Fruit fly (Drosophila melanogaster): ENCODE data around the gene Ubc87F.

The Ubc87F gene

dm6 chr3R:13676137-13677086, 41.6 kb downstream of the Ubc87F start, which contains the start of the genes Lkb1 and CG9588 (continued):
- TF ChIP-seq CG17568 (GFP tag; optimal IDR thresholded peaks at IDR 0.05) (no peak), danr (GFP tag; IDR thresholded peaks at IDR 0.05) (no peak), Hr51 (GFP tag; optimal IDR thresholded peaks at IDR 0.05) (no peak), tx (GFP tag; optimal IDR thresholded peaks at IDR 0.05) (peak; percentile 1), CG11247 (GFP tag; IDR thresholded peaks at IDR 0.05) (peak; percentile 64; the same call in 1 of the 2 replicates), CG13296 (GFP tag; optimal IDR thresholded peaks at IDR 0.05) (no peak), tna (GFP tag; IDR thresholded peaks at IDR 0.05; ENCODE audit: partially characterized antibody) (no peak), Doc2 (GFP tag; IDR thresholded peaks at IDR 0.05) (no peak), CG12391 (tag; optimal IDR thresholded peaks at IDR 0.05) (peak; percentile 23), bab2 (GFP tag; optimal IDR thresholded peaks at IDR 0.05) (peak; percentile 55), Taf1 (GFP tag; IDR thresholded peaks at IDR 0.05) (peak; percentile 62; the same call in 1 of the 2 replicates), CG12155 (GFP tag; optimal IDR thresholded peaks at IDR 0.05) (peak; percentile 2), Awh (GFP tag; IDR thresholded peaks at IDR 0.05) (peak; percentile 85), bowl (GFP tag; IDR thresholded peaks at IDR 0.05) (0 out of 2 replicates have a peak, but pooled peaks have one; percentile 28), CG4854 (GFP tag; optimal IDR thresholded peaks at IDR 0.05) (no peak), CG2202 (tag; optimal IDR thresholded peaks at IDR 0.05) (no peak), mam (GFP tag; optimal IDR thresholded peaks at IDR 0.05) (peak; percentile 35), MTF-1 (GFP tag; optimal IDR thresholded peaks at IDR 0.05; ENCODE audit: borderline replicate concordance) (no peak), CG7556 (GFP tag; optimal IDR thresholded peaks at IDR 0.05) (peak; percentile 28), eve (GFP tag; optimal IDR thresholded peaks at IDR 0.05) (no peak), CG14050 (GFP tag; IDR thresholded peaks at IDR 0.05) (peak; percentile 57; the same call in 2 of the 3 replicates), btn (GFP tag; optimal IDR thresholded peaks at IDR 0.05) (no peak), peb (GFP tag; IDR thresholded peaks at IDR 0.05) (peak; percentile 66), cg (GFP tag; optimal IDR thresholded peaks at IDR 0.05) (no peak), CoRest (tag; optimal IDR thresholded peaks at IDR 0.05) (peak; percentile 27), Elba2 (GFP tag; optimal IDR thresholded peaks at IDR 0.05) (no peak), CG8944 (GFP tag; optimal IDR thresholded peaks at IDR 0.05) (peak; percentile 4), Aef1 (GFP tag; IDR thresholded peaks at IDR 0.05) (peak; percentile 65), CTCF (GFP tag; optimal IDR thresholded peaks at IDR 0.05) (peak; percentile 71), YL-1 (GFP tag; optimal IDR thresholded peaks at IDR 0.05) (peak; percentile 88), wor (GFP tag; IDR thresholded peaks at IDR 0.05) (peak; percentile 41; the same call in 1 of the 2 replicates), otp (GFP tag; IDR thresholded peaks at IDR 0.05) (peak; percentile 77), sim (GFP tag; IDR thresholded peaks at IDR 0.05) (peak; percentile 18; the same call in 1 of the 2 replicates), ase (GFP tag; IDR thresholded peaks at IDR 0.05) (peak; percentile 84), CG2116 (GFP tag; optimal IDR thresholded peaks at IDR 0.05) (peak; percentile 41), ind (GFP tag; optimal IDR thresholded peaks at IDR 0.05) (peak; percentile 70), salm (tag; optimal IDR thresholded peaks at IDR 0.05) (no peak), esg (GFP tag; conservative IDR thresholded peaks at IDR 0.05) (peak; percentile 82), Sox102F (GFP tag; optimal IDR thresholded peaks at IDR 0.05) (peak; percentile 59), Hr78 (GFP tag; optimal IDR thresholded peaks at IDR 0.05) (no peak), ssp (GFP tag; IDR thresholded peaks at IDR 0.05) (peak; percentile 67), CG11456 (GFP tag; IDR thresholded peaks at IDR 0.05) (peak; percentile 90), CG18476 (GFP tag; optimal IDR thresholded peaks at IDR 0.05) (peak; percentile 44), Dp (GFP tag; optimal IDR thresholded peaks at IDR 0.05) (peak; percentile 17), CG11504 (tag; optimal IDR thresholded peaks at IDR 0.05) (peak; percentile 17), Asciz (GFP tag; optimal IDR thresholded peaks at IDR 0.05) (no peak), CG9932 (GFP tag; IDR thresholded peaks at IDR 0.05) (peak; percentile 73), CG10274 (GFP tag; optimal IDR thresholded peaks at IDR 0.05) (no peak), Oaz (GFP tag; IDR thresholded peaks at IDR 0.05) (peak; percentile 56)

Measured in whole organism, embryonic.